Worm (Caenorhabditis elegans) whole organism, mixed stage, embryonic: ENCODE measurements around the gene pycr-4.

Experiments used
- blmp-1 ChIP-seq: fragments of 150-350 bp; optimal IDR thresholded peaks from 2 replicates; lab custom pipeline; 2014; ENCODE audit warnings: missing biosample characterization, missing genetic modification characterization
- ces-1 ChIP-seq: fragments of 150-350 bp; optimal IDR thresholded peaks from 2 replicates; lab custom pipeline; 2014; ENCODE audit warnings: missing biosample characterization, missing genetic modification reagents, missing genetic modification characterization
- elt-3 ChIP-seq: fragments of 150-350 bp; optimal IDR thresholded peaks from 2 replicates; lab custom pipeline; 2014; ENCODE audit warnings: missing biosample characterization, missing genetic modification characterization
- hlh-1 ChIP-seq: fragments of 150-350 bp; optimal IDR thresholded peaks from 2 replicates; lab custom pipeline; 2014; ENCODE audit warnings: missing biosample characterization, missing genetic modification reagents, missing genetic modification characterization
- lsy-2 ChIP-seq: fragments of 150-350 bp; optimal IDR thresholded peaks from 2 replicates; lab custom pipeline; 2014; ENCODE audit warnings: missing biosample characterization, missing genetic modification characterization
- nhr-12 ChIP-seq: fragments of 150-350 bp; optimal IDR thresholded peaks from 2 replicates; lab custom pipeline; 2014; ENCODE audit warnings: missing biosample characterization, missing genetic modification characterization
- nhr-237 ChIP-seq: fragments of 150-350 bp; optimal IDR thresholded peaks from 2 replicates; lab custom pipeline; 2014; ENCODE audit warnings: missing biosample characterization, missing genetic modification characterization
- nhr-28 ChIP-seq: fragments of 150-350 bp; optimal IDR thresholded peaks from 2 replicates; lab custom pipeline; 2014; ENCODE audit warnings: missing biosample characterization, missing genetic modification characterization
- unc-39 ChIP-seq: fragments of 150-350 bp; optimal IDR thresholded peaks from 2 replicates; lab custom pipeline; 2014; ENCODE audit warnings: missing biosample characterization, missing genetic modification characterization
- unc-62 ChIP-seq: fragments of 150-350 bp; optimal IDR thresholded peaks from 2 replicates; lab custom pipeline; 2014; ENCODE audit warnings: missing biosample characterization, missing genetic modification reagents, missing genetic modification characterization
- ztf-11 ChIP-seq: fragments of 150-350 bp; optimal IDR thresholded peaks from 2 replicates; lab custom pipeline; 2014; ENCODE audit warnings: missing biosample characterization, missing genetic modification characterization

DNA sequence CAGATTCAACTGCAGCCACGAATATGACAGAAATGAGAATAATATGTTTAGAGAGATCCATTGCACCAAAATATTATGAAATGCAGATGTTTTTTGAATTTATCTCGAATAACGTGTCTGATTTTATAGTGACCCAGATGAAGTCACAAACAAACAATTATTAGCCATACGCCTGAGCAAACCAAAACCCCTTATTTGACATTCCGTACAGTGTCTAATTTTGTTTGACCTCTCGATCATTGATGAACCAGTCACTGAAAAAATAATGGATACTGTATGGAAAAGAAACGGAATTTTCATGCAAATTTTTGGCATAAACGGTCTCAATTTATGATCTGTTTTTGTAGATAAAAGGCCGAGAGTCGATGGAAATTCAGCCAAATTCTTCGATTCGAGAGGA is 39.1 kb upstream of the pycr-4 start, which contains the start of the genes R05G6.9 and R05G6.3:
- TF ChIP-seq ces-1 (GFP tag; lab: Kevin White, UChicago) = no peak
- no peak for TF ChIP-seq nhr-12 (tag; lab: Kevin White, UChicago)
- TF ChIP-seq blmp-1 (tag; lab: Kevin White, UChicago) = no peak
- no peak for TF ChIP-seq lsy-2
- no peak for TF ChIP-seq unc-62 (GFP tag; lab: Kevin White, UChicago)
- TF ChIP-seq elt-3 (tag; lab: Kevin White, UChicago) = no peak
- no peak for TF ChIP-seq unc-39
- TF ChIP-seq nhr-28 (tag; lab: Kevin White, UChicago) = no peak
- no peak for TF ChIP-seq hlh-1 (tag; lab: Kevin White, UChicago)
- no peak for TF ChIP-seq nhr-237 (tag; lab: Kevin White, UChicago)
- TF ChIP-seq ztf-11 (tag; lab: Kevin White, UChicago) = no peak
